Worm (Caenorhabditis elegans): Measurements from ENCODE around the gene mnm-2.

DNA sequence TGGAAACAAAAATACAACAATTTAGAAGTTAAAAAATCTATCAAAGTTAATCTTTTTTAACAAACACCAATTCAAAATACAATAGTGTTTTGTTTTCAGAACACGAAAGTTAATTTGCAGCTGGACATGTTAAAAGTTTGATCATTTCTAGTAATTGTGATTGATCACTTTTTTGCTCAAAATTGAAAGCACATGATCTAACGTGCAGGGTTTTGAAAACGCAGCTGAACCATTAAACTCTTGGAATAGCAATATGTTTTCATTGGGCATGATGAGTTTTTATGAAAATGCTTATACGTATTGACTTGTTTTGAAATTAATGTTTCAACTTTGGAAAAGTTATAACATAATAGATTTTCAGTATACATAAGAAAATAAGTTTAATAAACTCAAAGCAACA, 22.6 kb upstream of the mnm-2 start:
- TF ChIP-seq gmeb-1 (tag; optimal IDR thresholded peaks at IDR 0.05) = no peak
- TF ChIP-seq R02D3.7 (tag; optimal IDR thresholded peaks at IDR 0.05) = no peak
- no peak for TF ChIP-seq egl-27 (tag; optimal IDR thresholded peaks at IDR 0.05)
- TF ChIP-seq nhr-237 (tag; optimal IDR thresholded peaks at IDR 0.05) = no peak
- TF ChIP-seq mdl-1 (tag; optimal IDR thresholded peaks at IDR 0.05) = no peak
- TF ChIP-seq nhr-11 (tag; optimal IDR thresholded peaks at IDR 0.05) = no peak
- no peak for TF ChIP-seq elt-3 (tag; optimal IDR thresholded peaks at IDR 0.05)

All from whole organism, L2 larva.